Fruit fly (Drosophila melanogaster) whole organism, embryonic: ENCODE results near the gene CG34266.

Experiments used
- Abd-B ChIP-seq: fragments of 200-800 bp; sonication (Bioruptor generic); optimal IDR thresholded peaks from 2 replicates; lab custom pipeline; 2018; ENCODE audit warnings: missing biosample characterization, mild to moderate bottlenecking, missing genetic modification characterization, moderate library complexity
- B-H2 ChIP-seq: fragments of 200-800 bp; sonication (Bioruptor generic); optimal IDR thresholded peaks from 2 replicates; lab custom pipeline; 2018; ENCODE audit warnings: missing biosample characterization, mild to moderate bottlenecking, missing genetic modification characterization
- CG1024 ChIP-seq: fragments of 200-800 bp; sonication (Bioruptor generic); IDR thresholded peaks from 2 replicates; pipeline ENCODE4 v1.3.6; 2022; ENCODE audit warnings: missing biosample characterization, missing genetic modification characterization
- CG11085 ChIP-seq: fragments of 200-800 bp; sonication (Bioruptor generic); IDR thresholded peaks from 2 replicates; pipeline ENCODE4 v1.3.6; 2022; ENCODE audit warnings: missing biosample characterization, missing genetic modification characterization
- CG11398 ChIP-seq: fragments of 200-800 bp; sonication (Bioruptor generic); optimal IDR thresholded peaks from 2 replicates; lab custom pipeline; 2016; ENCODE audit warnings: missing biosample characterization, missing genetic modification characterization
- CG11504 ChIP-seq: fragments of 200-800 bp; sonication (Bioruptor generic); optimal IDR thresholded peaks from 3 replicates; lab custom pipeline; 2019; ENCODE audit warnings: missing biosample characterization, mild to moderate bottlenecking, missing genetic modification characterization, moderate library complexity
- CG11695 ChIP-seq: fragments of 200-800 bp; sonication (Bioruptor generic); IDR thresholded peaks from 3 replicates; pipeline ENCODE4 v1.3.6; 2022; ENCODE audit warnings: missing biosample characterization, missing genetic modification characterization
- CG12391 ChIP-seq: fragments of 200-800 bp; sonication (Bioruptor generic); optimal IDR thresholded peaks from 3 replicates; lab custom pipeline; 2018; ENCODE audit warnings: missing biosample characterization, mild to moderate bottlenecking, missing genetic modification characterization, moderate library complexity
- CG1603 ChIP-seq: fragments of 200-800 bp; sonication (Bioruptor generic); optimal IDR thresholded peaks from 2 replicates; lab custom pipeline; 2019; ENCODE audit warnings: missing biosample characterization, mild to moderate bottlenecking, missing genetic modification characterization, moderate library complexity
- CG17328 ChIP-seq: fragments of 200-800 bp; sonication (Bioruptor generic); IDR thresholded peaks from 2 replicates; pipeline ENCODE4 v1.3.6; 2022; ENCODE audit warnings: missing biosample characterization, missing genetic modification characterization
- CG17568 ChIP-seq: fragments of 200-800 bp; sonication (Bioruptor generic); optimal IDR thresholded peaks from 2 replicates; lab custom pipeline; 2018; ENCODE audit warnings: missing biosample characterization, mild to moderate bottlenecking, missing genetic modification characterization, moderate library complexity
- CG1832 ChIP-seq: fragments of 200-800 bp; sonication (Bioruptor generic); optimal IDR thresholded peaks from 2 replicates; lab custom pipeline; 2017; ENCODE audit warnings: missing biosample characterization, mild to moderate bottlenecking, missing genetic modification characterization, inconsistent platforms
- CG18476 ChIP-seq: fragments of 200-800 bp; sonication (Bioruptor generic); optimal IDR thresholded peaks from 2 replicates; lab custom pipeline; 2016; ENCODE audit warnings: missing biosample characterization, mild to moderate bottlenecking, missing genetic modification characterization
- CG2120 ChIP-seq: fragments of 200-800 bp; sonication (Bioruptor generic); optimal IDR thresholded peaks from 3 replicates; lab custom pipeline; 2016; ENCODE audit warnings: missing biosample characterization, missing genetic modification characterization
- CG2199 ChIP-seq: fragments of 200-800 bp; sonication (Bioruptor generic); IDR thresholded peaks from 3 replicates; pipeline ENCODE4 v1.3.6; 2022; ENCODE audit warnings: missing biosample characterization, missing genetic modification characterization
- CG2678 ChIP-seq: fragments of 200-800 bp; sonication (Bioruptor generic); optimal IDR thresholded peaks from 3 replicates; lab custom pipeline; 2019; ENCODE audit warnings: missing biosample characterization, mild to moderate bottlenecking, missing genetic modification characterization, moderate library complexity
- CG30403 ChIP-seq: fragments of 200-800 bp; sonication (Bioruptor generic); optimal IDR thresholded peaks from 3 replicates; lab custom pipeline; 2016; ENCODE audit warnings: missing biosample characterization, missing genetic modification characterization
- CG33213 ChIP-seq: fragments of 200-800 bp; sonication (Bioruptor generic); optimal IDR thresholded peaks from 3 replicates; lab custom pipeline; 2016; ENCODE audit warnings: missing biosample characterization, missing genetic modification characterization
- CG7987 ChIP-seq: fragments of 200-800 bp; sonication (Bioruptor generic); optimal IDR thresholded peaks from 2 replicates; lab custom pipeline; 2018; ENCODE audit warnings: missing biosample characterization, mild to moderate bottlenecking, missing genetic modification characterization, moderate library complexity
- Dfd ChIP-seq, 2 experiments: fragments of >200 bp; optimal IDR thresholded peaks; 2 replicates each; lab custom pipeline; 2017; ENCODE audit warnings: missing biosample characterization in 2 of 2, missing genetic modification characterization in 2 of 2
- E2f1 ChIP-seq: fragments of 200-800 bp; sonication (Bioruptor generic); IDR thresholded peaks from 2 replicates; pipeline ENCODE4 v1.3.6; 2022; ENCODE audit warnings: missing biosample characterization, missing genetic modification characterization
- Ets65A ChIP-seq: fragments of 200-800 bp; sonication (Bioruptor generic); peaks from one replicate; lab custom pipeline; 2016; ENCODE audit warnings: missing biosample characterization, missing genetic modification characterization
- Ets97D ChIP-seq: fragments of 200-800 bp; sonication (Bioruptor generic); optimal IDR thresholded peaks from 3 replicates; lab custom pipeline; 2016; ENCODE audit warnings: missing biosample characterization, missing genetic modification characterization
- HmgZ ChIP-seq: fragments of 200-800 bp; sonication (Bioruptor generic); optimal IDR thresholded peaks from 2 replicates; lab custom pipeline; 2018; ENCODE audit warnings: missing biosample characterization, mild to moderate bottlenecking, missing genetic modification characterization
- Hr39 ChIP-seq: fragments of >200 bp; optimal IDR thresholded peaks from 2 replicates; lab custom pipeline; 2017
- Hr51 ChIP-seq, 2 experiments: fragments of 200-800 bp; sonication (Bioruptor generic); optimal IDR thresholded peaks; 2 replicates in 1 of 2; 3 replicates in 1 of 2; lab custom pipeline; 2016 to 2018; ENCODE audit warnings: missing biosample characterization in 2 of 2, missing genetic modification characterization in 2 of 2, mild to moderate bottlenecking in 1 of 2, moderate library complexity in 1 of 2
- Med ChIP-seq: fragments of 200-800 bp; sonication (Bioruptor generic); peaks from one replicate; lab custom pipeline; 2016; ENCODE audit warnings: missing biosample characterization, missing genetic modification characterization, mild to moderate bottlenecking, inconsistent platforms, moderate library complexity
- Mes4 ChIP-seq: fragments of 200-800 bp; sonication (Bioruptor generic); optimal IDR thresholded peaks from 2 replicates; lab custom pipeline; 2016; ENCODE audit warnings: missing biosample characterization, missing genetic modification characterization
- Oaz ChIP-seq: fragments of 200-800 bp; sonication (Bioruptor generic); IDR thresholded peaks from 2 replicates; pipeline ENCODE4 v1.3.6; 2022; ENCODE audit warnings: missing biosample characterization, missing genetic modification characterization
- Xrp1 ChIP-seq: fragments of 200-800 bp; sonication (Bioruptor generic); IDR thresholded peaks from 2 replicates; pipeline ENCODE4 v1.3.6; 2022; ENCODE audit warnings: missing biosample characterization, missing genetic modification characterization
- az2 ChIP-seq: fragments of 200-800 bp; sonication (Bioruptor generic); optimal IDR thresholded peaks from 3 replicates; lab custom pipeline; 2016; ENCODE audit warnings: missing biosample characterization, missing genetic modification characterization
- caup ChIP-seq: fragments of 200-800 bp; sonication (Bioruptor generic); optimal IDR thresholded peaks from 3 replicates; lab custom pipeline; 2017; ENCODE audit warnings: missing biosample characterization, mild to moderate bottlenecking, missing genetic modification characterization, moderate library complexity; ENCODE audit not compliant: severe bottlenecking
- chif ChIP-seq, 2 experiments: fragments of 200-800 bp; sonication (Bioruptor generic); optimal IDR thresholded peaks; 3 replicates each; lab custom pipeline; 2016; ENCODE audit warnings: missing biosample characterization in 2 of 2, missing genetic modification characterization in 2 of 2
- ci ChIP-seq: fragments of 200-800 bp; sonication (Bioruptor generic); IDR thresholded peaks from 3 replicates; pipeline ENCODE4 v1.3.6; 2022; ENCODE audit warnings: missing biosample characterization, missing genetic modification characterization
- emc ChIP-seq: fragments of 200-800 bp; sonication (Bioruptor generic); optimal IDR thresholded peaks from 2 replicates; lab custom pipeline; 2016; ENCODE audit warnings: missing biosample characterization, missing genetic modification characterization
- fru ChIP-seq: fragments of >200 bp; optimal IDR thresholded peaks from 2 replicates; lab custom pipeline; 2017
- pan ChIP-seq, 4 experiments: fragments of >200 bp in 3 of 4; fragments of 200-800 bp in 1 of 4; sonication (Bioruptor generic) in 1 of 4; optimal IDR thresholded peaks in 3 of 4; IDR thresholded peaks in 1 of 4; 2 replicates each; pipeline versions ENCODE4 v1.3.6 to Lab custom; 2017 to 2022; ENCODE audit warnings: missing biosample characterization in 2 of 4, missing genetic modification characterization in 2 of 4, mixed read lengths in 1 of 4
- peb ChIP-seq: fragments of 200-800 bp; sonication (Bioruptor generic); IDR thresholded peaks from 2 replicates; pipeline ENCODE4 v1.3.6; 2022; ENCODE audit warnings: missing biosample characterization, missing genetic modification characterization
- sens-2 ChIP-seq: fragments of 200-800 bp; sonication (Bioruptor generic); IDR thresholded peaks from 2 replicates; pipeline ENCODE4 v1.3.6; 2022; ENCODE audit warnings: missing biosample characterization, missing genetic modification characterization
- sisA ChIP-seq: fragments of 200-800 bp; sonication (Bioruptor generic); IDR thresholded peaks from 2 replicates; pipeline ENCODE4 v1.3.6; 2022; ENCODE audit warnings: missing biosample characterization, missing genetic modification characterization
- sob ChIP-seq: fragments of 200-800 bp; sonication (Bioruptor generic); IDR thresholded peaks from 2 replicates; pipeline ENCODE4 v1.3.6; 2022; ENCODE audit warnings: missing biosample characterization, missing genetic modification characterization
- tap ChIP-seq: fragments of 200-800 bp; optimal IDR thresholded peaks from 3 replicates; lab custom pipeline; 2019; ENCODE audit warnings: missing biosample characterization, mild to moderate bottlenecking, missing genetic modification characterization, moderate library complexity
- tgo ChIP-seq: fragments of 200-800 bp; sonication (Bioruptor generic); IDR thresholded peaks from 3 replicates; pipeline ENCODE4 v1.3.6; 2022; ENCODE audit warnings: missing biosample characterization, missing genetic modification characterization
- zen ChIP-seq: fragments of 200-800 bp; sonication (Bioruptor generic); optimal IDR thresholded peaks from 3 replicates; lab custom pipeline; 2018; ENCODE audit warnings: missing biosample characterization, mild to moderate bottlenecking, missing genetic modification characterization, moderate library complexity

Gene CG34266

dm6 chr3L:4690698-4691097 lies 13.1 kb downstream of the CG34266 start (continued):
- no peak for TF ChIP-seq CG7987 (GFP tag; lab: Kevin White, UChicago)
- TF ChIP-seq sisA (GFP tag; lab: Robert Waterston, UW) = peak; percentile 45
- TF ChIP-seq B-H2 = no peak
- TF ChIP-seq chif (GFP tag; optimal IDR thresholded peaks at IDR 0.05; lab: Kevin White, UChicago) = peak in 1 of 2 experiments; percentile 36
- 0 out of 3 replicates have a peak, but pooled peaks have one; percentile 28 for TF ChIP-seq CG11695
- peak; percentile 52; the same call in 2 of the 3 replicates for TF ChIP-seq tgo
- no peak for TF ChIP-seq Oaz (GFP tag; lab: Robert Waterston, UW)
- TF ChIP-seq CG30403 = peak; percentile 27
- peak; percentile 8 for TF ChIP-seq Mes4 (GFP tag; lab: Kevin White, UChicago)
- no peak for TF ChIP-seq CG18476 (GFP tag; lab: Kevin White, UChicago)
- peak; percentile 32 for TF ChIP-seq CG12391 (tag; lab: Kevin White, UChicago)
- peak; percentile 60; the same call in 1 of the 2 replicates for TF ChIP-seq Xrp1 (GFP tag; lab: Robert Waterston, UW)
- TF ChIP-seq CG17328 (GFP tag; lab: Robert Waterston, UW) = peak; percentile 39; the same call in 1 of the 2 replicates
- TF ChIP-seq Ets65A (GFP tag; lab: Kevin White, UChicago) = peak; percentile 23
- peak; percentile 52; the same call in 1 of the 2 replicates for TF ChIP-seq sob (GFP tag; lab: Robert Waterston, UW)
- TF ChIP-seq CG11398 (GFP tag; lab: Kevin White, UChicago) = no peak
- peak; percentile 73; the same call in 1 of the 3 replicates for TF ChIP-seq CG2199 (GFP tag; lab: Robert Waterston, UW)
- peak; percentile 65 for TF ChIP-seq ci (GFP tag; lab: Robert Waterston, UW)
- peak; percentile 66 for TF ChIP-seq zen (tag; lab: Kevin White, UChicago)
- no peak for TF ChIP-seq tap (tag; lab: Kevin White, UChicago)
- no peak for TF ChIP-seq fru (lab: Kevin White, UChicago)
- peak; percentile 5 for TF ChIP-seq CG17568 (GFP tag; lab: Kevin White, UChicago)
- 0 out of 2 replicates have a peak, but pooled peaks have one; percentile 52 for TF ChIP-seq E2f1 (GFP tag; lab: Robert Waterston, UW)
- TF ChIP-seq Med (GFP tag; lab: Kevin White, UChicago) = peak; percentile 87
- no peak for TF ChIP-seq HmgZ (tag; lab: Kevin White, UChicago)
- peak; percentile 11 for TF ChIP-seq CG2678 (tag; lab: Kevin White, UChicago)
- peak; percentile 10 for TF ChIP-seq Abd-B (GFP tag; lab: Kevin White, UChicago)
- 0 out of 2 replicates have a peak, but pooled peaks have one; percentile 16 for TF ChIP-seq CG11085
- peak; percentile 37 for TF ChIP-seq CG1603 (tag; lab: Kevin White, UChicago)
- no peak for TF ChIP-seq emc (GFP tag; lab: Kevin White, UChicago)
- TF ChIP-seq CG1832 (GFP tag; lab: Kevin White, UChicago) = no peak
- TF ChIP-seq Dfd (GFP tag; optimal IDR thresholded peaks at IDR 0.05; lab: Kevin White, UChicago) = no peak
- peak; percentile 40 for TF ChIP-seq CG11504 (tag; lab: Kevin White, UChicago)
- TF ChIP-seq CG2120 = peak; percentile 35
- peak; percentile 31; the same call in 1 of the 2 replicates for TF ChIP-seq CG1024 (GFP tag; lab: Robert Waterston, UW)
- no peak for TF ChIP-seq caup (GFP tag; lab: Kevin White, UChicago)
- TF ChIP-seq pan (optimal IDR thresholded peaks at IDR 0.05; lab: Kevin White, UChicago) = no peak
- peak in 1 of 2 experiments; percentile 61 for TF ChIP-seq pan (GFP tag; optimal IDR thresholded peaks at IDR 0.05 in 1 of 2, IDR thresholded peaks at IDR 0.05 in 1 of 2)
- no peak for TF ChIP-seq CG33213 (GFP tag; lab: Kevin White, UChicago)
- TF ChIP-seq az2 (GFP tag; lab: Kevin White, UChicago) = peak; percentile 32
- peak; percentile 35; the same call in 1 of the 2 replicates for TF ChIP-seq peb (GFP tag; lab: Robert Waterston, UW)
- TF ChIP-seq Hr39 (lab: Kevin White, UChicago) = no peak
- TF ChIP-seq sens-2 = no peak
- no peak for TF ChIP-seq Ets97D (GFP tag; lab: Kevin White, UChicago)
- TF ChIP-seq Hr51 (GFP tag; optimal IDR thresholded peaks at IDR 0.05; lab: Kevin White, UChicago) = peak in 1 of 2 experiments; percentile 32
